Fruit fly (Drosophila melanogaster) whole organism, adult: ENCODE results near the gene CG7218.

ENCODE experiments used
- CG14711 ChIP-seq: fragments of 200-800 bp; sonication (Bioruptor generic); optimal IDR thresholded peaks from 2 replicates; lab custom pipeline; 2018; ENCODE audit warnings: missing biosample characterization, mild to moderate bottlenecking, missing genetic modification characterization, moderate library complexity
- CG33017 ChIP-seq: fragments of 200-800 bp; sonication (Bioruptor generic); optimal IDR thresholded peaks from 2 replicates; lab custom pipeline; 2018; ENCODE audit warnings: missing biosample characterization, mild to moderate bottlenecking, missing genetic modification characterization, moderate library complexity
- CG5204 ChIP-seq: fragments of 200-800 bp; sonication (Bioruptor generic); optimal IDR thresholded peaks from 2 replicates; lab custom pipeline; 2016; ENCODE audit warnings: missing biosample characterization, missing genetic modification characterization
- Crg-1 ChIP-seq: fragments of 200-800 bp; sonication (Bioruptor generic); optimal IDR thresholded peaks from 2 replicates; lab custom pipeline; 2016; ENCODE audit warnings: missing biosample characterization, missing genetic modification characterization
- Mnt ChIP-seq: fragments of 200-800 bp; sonication (Bioruptor generic); optimal IDR thresholded peaks from 2 replicates; lab custom pipeline; 2016; ENCODE audit warnings: missing biosample characterization, mild to moderate bottlenecking, missing genetic modification characterization
- bab1 ChIP-seq: fragments of 200-800 bp; sonication (Bioruptor generic); optimal IDR thresholded peaks from 3 replicates; lab custom pipeline; 2019; ENCODE audit warnings: missing biosample characterization, mild to moderate bottlenecking, missing genetic modification characterization, moderate library complexity
- ovo ChIP-seq: fragments of 200-800 bp; sonication (Bioruptor generic); optimal IDR thresholded peaks from 2 replicates; lab custom pipeline; 2016; ENCODE audit warnings: missing biosample characterization, missing genetic modification characterization
- pad ChIP-seq: fragments of 200-800 bp; sonication (Bioruptor generic); optimal IDR thresholded peaks from 3 replicates; lab custom pipeline; 2017; ENCODE audit warnings: missing biosample characterization, missing genetic modification characterization, mild to moderate bottlenecking, moderate library complexity, missing genetic modification reagents
- toe ChIP-seq: fragments of 200-800 bp; sonication (Bioruptor generic); optimal IDR thresholded peaks from 2 replicates; lab custom pipeline; 2016; ENCODE audit warnings: missing biosample characterization, missing genetic modification characterization

DNA sequence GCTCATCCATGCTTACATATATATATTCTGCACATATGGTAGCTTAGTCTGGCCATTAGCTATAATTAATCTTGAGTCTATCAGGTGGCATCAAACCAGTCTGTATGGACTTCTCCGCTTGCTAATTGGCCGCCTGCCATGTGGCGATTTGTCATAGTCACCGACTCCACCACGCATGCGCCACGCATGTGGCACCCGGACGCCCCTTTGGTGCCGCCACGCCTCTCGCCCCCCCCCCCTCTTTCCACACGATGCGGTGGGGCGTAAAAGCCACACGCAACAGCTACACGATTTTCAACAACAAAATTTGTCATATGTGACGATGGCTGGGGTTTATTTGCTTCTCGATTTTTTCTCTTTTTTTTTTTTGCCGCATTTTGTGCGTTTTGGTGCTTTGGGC is 10.5 kb downstream of the CG7218 start:
- TF ChIP-seq bab1 (no peak), Mnt (GFP tag; lab: Kevin White, UChicago) (no peak), CG33017 (tag; lab: Kevin White, UChicago) (no peak), Crg-1 (GFP tag; lab: Kevin White, UChicago) (no peak), pad (no peak), CG5204 (GFP tag; lab: Kevin White, UChicago) (no peak), toe (GFP tag; lab: Kevin White, UChicago) (no peak), ovo (no peak), CG14711 (tag; lab: Kevin White, UChicago) (no peak)
